Worm (Caenorhabditis elegans) whole organism, mixed stage, embryonic: ENCODE measurements around the gene Y38H6C.8.

Experiments used
- M03D4.4 ChIP-seq: sonication (generic microtip); optimal IDR thresholded peaks from 2 replicates; lab custom pipeline; 2017; ENCODE audit warnings: mild to moderate bottlenecking, missing genetic modification characterization, missing compliant biosample characterization
- lin-32 ChIP-seq: fragments of 200-800 bp; sonication (Bioruptor generic); optimal IDR thresholded peaks from 2 replicates; lab custom pipeline; 2018; ENCODE audit warnings: mild to moderate bottlenecking, missing genetic modification characterization, missing compliant biosample characterization
- nhr-237 ChIP-seq: fragments of 150-350 bp; optimal IDR thresholded peaks from 2 replicates; lab custom pipeline; 2014; ENCODE audit warnings: missing biosample characterization, missing genetic modification characterization

ce11 chrV:20470385-20470784 is 43.4 kb upstream of the Y38H6C.8 start, which contains the start of gene B0250.8:
- no peak for TF ChIP-seq lin-32
- TF ChIP-seq M03D4.4 (tag; lab: Kevin White, UChicago): no peak
- TF ChIP-seq nhr-237 (tag; lab: Kevin White, UChicago): no peak
